Worm (Caenorhabditis elegans) whole organism, young adult: ENCODE data around the gene C06A1.7.
A peak's percentile ranks its signal among the peaks of the same experiment; 100 is the strongest.

Experiments
- B0035.1 ChIP-seq: sonication (generic microtip); optimal IDR thresholded peaks from 2 replicates; lab custom pipeline; 2016; ENCODE audit warnings: missing genetic modification characterization, mild to moderate bottlenecking, missing compliant biosample characterization, missing genotype, missing genetic modification reagents
- B0261.1 ChIP-seq: sonication (generic microtip); optimal IDR thresholded peaks from 2 replicates; lab custom pipeline; 2016; ENCODE audit warnings: mild to moderate bottlenecking, missing genetic modification characterization, moderate library complexity, missing compliant biosample characterization
- B0336.3 ChIP-seq: fragments of 200-800 bp; sonication (Bioruptor generic); IDR thresholded peaks from 2 replicates; pipeline ENCODE4 v1.3.6; 2022; ENCODE audit warnings: missing genetic modification characterization, missing compliant biosample characterization
- F33H1.4 ChIP-seq: fragments of 200-800 bp; sonication (Bioruptor generic); IDR thresholded peaks from 2 replicates; pipeline ENCODE4 v1.3.6; 2022; ENCODE audit warnings: missing genetic modification reagents, missing genetic modification characterization, missing compliant biosample characterization
- F37B4.10 ChIP-seq: fragments of 200-800 bp; sonication (Bioruptor generic); IDR thresholded peaks from 2 replicates; pipeline ENCODE4 v1.3.6; 2022; ENCODE audit warnings: missing genetic modification characterization, missing compliant biosample characterization
- F55B11.4 ChIP-seq: sonication (generic microtip); optimal IDR thresholded peaks from 2 replicates; lab custom pipeline; 2016; ENCODE audit warnings: missing compliant biosample characterization, missing genetic modification characterization, borderline replicate concordance; ENCODE audit not compliant: insufficient read depth
- Y53G8AR.9 ChIP-seq: fragments of 200-800 bp; sonication (Bioruptor generic); conservative IDR thresholded peaks from 2 replicates; pipeline ENCODE4 v1.3.6; 2022; ENCODE audit warnings: missing genetic modification reagents, missing genetic modification characterization, missing compliant biosample characterization
- Y56A3A.18 ChIP-seq: fragments of 200-800 bp; sonication (Bioruptor generic); IDR thresholded peaks from 2 replicates; pipeline ENCODE4 v1.3.6; 2022; ENCODE audit warnings: missing genetic modification reagents, missing genetic modification characterization, missing compliant biosample characterization
- Y67H2A.10 ChIP-seq: fragments of 200-800 bp; sonication (Bioruptor generic); conservative IDR thresholded peaks from 2 replicates; pipeline ENCODE4 v1.3.6; 2022; ENCODE audit warnings: missing genetic modification reagents, missing genetic modification characterization, missing compliant biosample characterization
- Y79H2A.3 ChIP-seq: fragments of 200-800 bp; sonication (Bioruptor generic); conservative IDR thresholded peaks from 2 replicates; pipeline ENCODE4 v1.3.6; 2022; ENCODE audit warnings: missing genetic modification reagents, missing genetic modification characterization, missing compliant biosample characterization
- ama-1 ChIP-seq, 3 experiments: fragments of 150-350 bp in 1 of 3; sonication (generic microtip) in 2 of 3; optimal IDR thresholded peaks; 2 replicates each; lab custom pipeline; 2014 to 2018; ENCODE audit warnings: missing biosample characterization in 2 of 3, missing genetic modification characterization in 2 of 3, missing genetic modification reagents in 2 of 3
- aptf-3 ChIP-seq: fragments of 200-800 bp; sonication (Bioruptor generic); IDR thresholded peaks from 2 replicates; pipeline ENCODE4 v1.3.6; 2022; ENCODE audit warnings: missing genetic modification characterization, missing compliant biosample characterization
- atf-7 ChIP-seq: sonication (generic microtip); optimal IDR thresholded peaks from 2 replicates; lab custom pipeline; 2017; ENCODE audit warnings: mild to moderate bottlenecking, missing genetic modification characterization, missing compliant biosample characterization
- attf-3 ChIP-seq: fragments of 200-800 bp; sonication (Bioruptor generic); conservative IDR thresholded peaks from 2 replicates; pipeline ENCODE4 v1.3.6; 2022; ENCODE audit warnings: missing genetic modification reagents, missing genetic modification characterization, missing compliant biosample characterization
- attf-6 ChIP-seq: fragments of 200-800 bp; sonication (Bioruptor generic); IDR thresholded peaks from 2 replicates; pipeline ENCODE4 v1.3.6; 2022; ENCODE audit warnings: missing genetic modification reagents, missing genetic modification characterization, missing compliant biosample characterization
- ccch-3 ChIP-seq: fragments of 200-800 bp; sonication (Bioruptor generic); optimal IDR thresholded peaks from 2 replicates; lab custom pipeline; 2018; ENCODE audit warnings: mild to moderate bottlenecking, missing genetic modification characterization, missing compliant biosample characterization
- ceh-100 ChIP-seq: fragments of 200-800 bp; sonication (Bioruptor generic); IDR thresholded peaks from 2 replicates; pipeline ENCODE4 v1.3.6; 2022; ENCODE audit warnings: missing genetic modification reagents, missing genetic modification characterization, missing compliant biosample characterization
- ceh-27 ChIP-seq: fragments of 200-800 bp; sonication (Bioruptor generic); optimal IDR thresholded peaks from 2 replicates; lab custom pipeline; 2018; ENCODE audit warnings: mild to moderate bottlenecking, missing genetic modification characterization, moderate library complexity, missing compliant biosample characterization
- chd-7 ChIP-seq: sonication (generic microtip); optimal IDR thresholded peaks from 2 replicates; lab custom pipeline; 2016; ENCODE audit warnings: mild to moderate bottlenecking, missing genetic modification characterization, moderate library complexity, missing compliant biosample characterization
- die-1 ChIP-seq: sonication (generic microtip); optimal IDR thresholded peaks from 2 replicates; lab custom pipeline; 2016; ENCODE audit warnings: missing genotype, mild to moderate bottlenecking, missing genetic modification characterization, missing compliant biosample characterization
- dox-1 ChIP-seq: fragments of 200-800 bp; sonication (Bioruptor generic); IDR thresholded peaks from 2 replicates; pipeline ENCODE4 v1.3.6; 2022; ENCODE audit warnings: missing genetic modification reagents, missing genetic modification characterization, missing compliant biosample characterization
- egl-44 ChIP-seq: fragments of 200-800 bp; sonication (Bioruptor generic); IDR thresholded peaks from 2 replicates; pipeline ENCODE4 v1.3.6; 2022; ENCODE audit warnings: missing genetic modification reagents, missing genetic modification characterization, missing compliant biosample characterization
- egrh-3 ChIP-seq: fragments of 200-800 bp; sonication (Bioruptor generic); IDR thresholded peaks from 2 replicates; pipeline ENCODE4 v1.3.6; 2022; ENCODE audit warnings: missing genetic modification reagents, missing genetic modification characterization, missing compliant biosample characterization
- hmg-1.2 ChIP-seq: fragments of 200-800 bp; sonication (Bioruptor generic); IDR thresholded peaks from 2 replicates; pipeline ENCODE4 v1.3.6; 2022; ENCODE audit warnings: missing genetic modification reagents, missing genetic modification characterization, missing compliant biosample characterization
- hrde-1 ChIP-seq: sonication (generic microtip); optimal IDR thresholded peaks from 2 replicates; lab custom pipeline; 2016; ENCODE audit warnings: missing genetic modification characterization, mild to moderate bottlenecking, missing compliant biosample characterization, moderate library complexity, missing genotype, missing genetic modification reagents, borderline replicate concordance
- hsf-1 ChIP-seq: fragments of 200-800 bp; sonication (Bioruptor generic); IDR thresholded peaks from 2 replicates; pipeline ENCODE4 v1.3.6; 2022; ENCODE audit warnings: missing genetic modification reagents, missing genetic modification characterization, missing compliant biosample characterization
- let-607 ChIP-seq, 2 experiments: fragments of 200-800 bp in 1 of 2; sonication (Bioruptor generic) in 1 of 2; sonication (generic microtip) in 1 of 2; optimal IDR thresholded peaks; 2 replicates each; lab custom pipeline; 2016 to 2018; ENCODE audit warnings: mild to moderate bottlenecking in 2 of 2, missing compliant biosample characterization in 2 of 2, missing genetic modification characterization in 2 of 2, moderate library complexity in 2 of 2, missing genotype in 1 of 2
- lin-35 ChIP-seq, 3 experiments: fragments of 150-350 bp in 2 of 3; sonication (generic microtip) in 1 of 3; optimal IDR thresholded peaks; 2 replicates each; lab custom pipeline; 2014 to 2018; ENCODE audit warnings: missing biosample characterization in 3 of 3, missing genetic modification characterization in 3 of 3, missing genetic modification reagents in 3 of 3
- lin-40 ChIP-seq: sonication (generic microtip); optimal IDR thresholded peaks from 2 replicates; lab custom pipeline; 2016; ENCODE audit warnings: missing genetic modification characterization, mild to moderate bottlenecking, missing compliant biosample characterization, missing genotype, missing genetic modification reagents
- lin-54 ChIP-seq: fragments of 200-800 bp; sonication (Bioruptor generic); optimal IDR thresholded peaks from 2 replicates; lab custom pipeline; 2018; ENCODE audit warnings: mild to moderate bottlenecking, missing genetic modification characterization, missing compliant biosample characterization
- mxl-1 ChIP-seq: sonication (generic microtip); optimal IDR thresholded peaks from 2 replicates; lab custom pipeline; 2016; ENCODE audit warnings: missing genetic modification characterization, missing compliant biosample characterization
- nfyb-1 ChIP-seq: fragments of 200-800 bp; sonication (Bioruptor generic); IDR thresholded peaks from 2 replicates; pipeline ENCODE4 v1.3.6; 2022; ENCODE audit warnings: missing genetic modification reagents, missing genetic modification characterization, missing compliant biosample characterization
- nhr-179 ChIP-seq: sonication (generic microtip); optimal IDR thresholded peaks from 2 replicates; lab custom pipeline; 2016; ENCODE audit warnings: mild to moderate bottlenecking, missing genetic modification characterization, missing compliant biosample characterization
- nhr-80 ChIP-seq: sonication (generic microtip); optimal IDR thresholded peaks from 2 replicates; lab custom pipeline; 2016; ENCODE audit warnings: missing genetic modification characterization, missing compliant biosample characterization
- nhr-90 ChIP-seq: sonication (generic microtip); optimal IDR thresholded peaks from 2 replicates; lab custom pipeline; 2016; ENCODE audit warnings: missing genotype, mild to moderate bottlenecking, missing genetic modification characterization, missing compliant biosample characterization
- pbrm-1 ChIP-seq: fragments of 200-800 bp; sonication (Bioruptor generic); IDR thresholded peaks from 2 replicates; pipeline ENCODE4 v1.3.6; 2022; ENCODE audit warnings: missing genetic modification reagents, missing genetic modification characterization, missing compliant biosample characterization
- repo-1 ChIP-seq: sonication (generic microtip); optimal IDR thresholded peaks from 2 replicates; lab custom pipeline; 2017; ENCODE audit warnings: mild to moderate bottlenecking, missing genetic modification characterization, missing compliant biosample characterization
- snpc-4 ChIP-seq, 5 experiments: fragments of 150-350 bp in 1 of 5; sonication (generic microtip) in 4 of 5; optimal IDR thresholded peaks; 2 replicates each; lab custom pipeline; 2014 to 2018; ENCODE audit warnings: missing genetic modification characterization in 5 of 5, missing biosample characterization in 3 of 5, antibody characterized with exemption in 2 of 5, mild to moderate bottlenecking in 2 of 5, missing compliant biosample characterization in 2 of 5, missing genotype in 2 of 5, moderate library complexity in 2 of 5, missing genetic modification reagents in 1 of 5
- tbp1 ChIP-seq: fragments of 200-800 bp; sonication (Bioruptor generic); optimal IDR thresholded peaks from 2 replicates; lab custom pipeline; 2018; ENCODE audit warnings: mild to moderate bottlenecking, missing genetic modification characterization, missing compliant biosample characterization
- tbx-9 ChIP-seq: sonication (generic microtip); optimal IDR thresholded peaks from 2 replicates; lab custom pipeline; 2016; ENCODE audit warnings: borderline replicate concordance, missing genetic modification characterization, inconsistent platforms, missing compliant biosample characterization
- tlf-1 ChIP-seq: fragments of 200-800 bp; sonication (Bioruptor generic); optimal IDR thresholded peaks from 2 replicates; lab custom pipeline; 2018; ENCODE audit warnings: mild to moderate bottlenecking, missing genetic modification characterization, missing compliant biosample characterization
- zfh-2 ChIP-seq: fragments of 200-800 bp; sonication (Bioruptor generic); conservative IDR thresholded peaks from 2 replicates; pipeline ENCODE4 v1.3.6; 2022; ENCODE audit warnings: missing genetic modification reagents, missing genetic modification characterization, missing compliant biosample characterization
- ztf-28 ChIP-seq: fragments of 200-800 bp; sonication (Bioruptor generic); IDR thresholded peaks from 2 replicates; pipeline ENCODE4 v1.3.6; 2022; ENCODE audit warnings: missing genetic modification reagents, missing genetic modification characterization, missing compliant biosample characterization

The C06A1.7 gene

DNA sequence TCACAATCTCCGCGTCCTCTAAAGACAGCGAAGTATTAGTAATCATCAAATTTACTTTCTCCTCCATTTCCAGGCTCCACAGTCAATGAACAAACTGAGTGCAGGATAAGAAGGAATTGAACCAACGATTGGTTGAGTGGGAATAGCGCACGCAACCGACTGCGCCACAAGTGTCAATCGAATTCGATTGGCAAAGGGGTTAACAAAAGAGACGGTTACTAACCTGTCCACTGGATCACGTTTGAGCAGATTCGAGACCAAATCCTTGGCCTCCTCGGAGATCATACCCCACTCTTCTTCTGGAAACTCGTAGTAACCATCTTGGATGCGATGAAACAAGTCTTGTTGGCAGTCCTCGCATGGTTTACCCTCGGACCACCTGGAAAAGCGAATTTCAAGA, 19.5 kb upstream of the C06A1.7 start (continued):
- no peak for TF ChIP-seq lin-40 (tag; lab: Kevin White, UChicago)
- TF ChIP-seq B0035.1 (tag; lab: Kevin White, UChicago) = peak; percentile 13
- peak; percentile 39; the same call in 1 of the 2 replicates for TF ChIP-seq aptf-3 (GFP tag; lab: Robert Waterston, UW)
- peak; percentile 63 for TF ChIP-seq B0261.1
- no peak for TF ChIP-seq ztf-28 (GFP tag; lab: Robert Waterston, UW)
- TF ChIP-seq F55B11.4 = no peak
- no peak for TF ChIP-seq ccch-3
- TF ChIP-seq Y56A3A.18 (GFP tag; lab: Robert Waterston, UW) = peak; percentile 10; the same call in 1 of the 2 replicates
- peak in 1 of 2 experiments; percentile 2 for TF ChIP-seq let-607 (tag; optimal IDR thresholded peaks at IDR 0.05; lab: Kevin White, UChicago)
- TF ChIP-seq snpc-4 (GFP tag; optimal IDR thresholded peaks at IDR 0.05; lab: Kevin White, UChicago) = peak; percentile 42
- peak in 1 of 4 experiments; percentile 37 for TF ChIP-seq snpc-4 (tag; optimal IDR thresholded peaks at IDR 0.05; lab: Kevin White, UChicago)
- no peak for TF ChIP-seq nhr-179
- peak; percentile 1 for TF ChIP-seq die-1 (tag; lab: Kevin White, UChicago)
- TF ChIP-seq F33H1.4 (GFP tag; lab: Robert Waterston, UW) = 0 out of 2 replicates have a peak, but pooled peaks have one; percentile 7

DNA sequence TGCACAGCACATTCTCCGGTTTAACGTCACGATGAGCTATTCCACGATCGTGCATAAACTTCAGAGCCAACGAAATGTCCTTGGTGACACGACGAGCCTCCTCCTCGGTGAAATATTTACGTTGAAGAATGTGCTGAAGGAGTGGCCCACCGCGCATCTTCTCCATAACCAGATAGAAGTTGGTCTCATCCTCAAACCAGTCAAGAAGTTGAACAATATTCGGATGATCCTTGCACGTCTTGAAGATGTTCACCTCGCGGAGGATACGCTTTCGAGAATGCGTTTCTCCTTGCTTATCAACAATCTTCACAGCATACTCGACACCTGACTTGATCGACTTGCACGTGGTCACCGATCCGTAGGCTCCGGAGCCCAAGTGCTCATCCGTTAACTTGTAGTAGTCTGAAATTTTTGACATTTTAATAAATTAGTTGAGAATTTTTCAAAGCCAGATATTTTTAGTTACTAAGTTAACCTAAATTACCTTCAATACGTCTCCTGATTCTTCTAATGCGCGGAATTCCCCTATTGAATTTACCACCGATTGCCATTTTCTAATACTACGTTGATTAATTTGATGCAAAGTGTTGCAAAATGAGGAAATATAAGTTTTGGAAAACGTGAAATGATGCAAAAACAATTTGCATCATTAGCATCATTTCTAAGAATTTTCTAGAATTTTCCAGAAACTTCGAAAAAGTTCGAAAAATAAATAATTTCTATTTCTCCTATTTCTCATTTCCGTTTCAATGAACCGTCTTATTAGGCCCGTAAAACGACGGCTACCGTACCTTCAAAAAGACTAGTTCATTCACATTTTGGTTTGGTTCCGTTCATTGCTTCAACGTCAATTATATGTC, 18.5 kb upstream of the C06A1.7 start:
- TF ChIP-seq Y67H2A.10 (GFP tag; lab: Robert Waterston, UW) = no peak
- peak; percentile 85 for TF ChIP-seq hsf-1
- peak; percentile 35 for TF ChIP-seq nhr-90 (tag; lab: Kevin White, UChicago)
- 0 out of 2 replicates have a peak, but pooled peaks have one; percentile 8 for TF ChIP-seq Y79H2A.3
- peak; percentile 74 for TF ChIP-seq ama-1 (optimal IDR thresholded peaks at IDR 0.05; lab: Kevin White, UChicago)
- TF ChIP-seq ama-1 (GFP tag; optimal IDR thresholded peaks at IDR 0.05; lab: Kevin White, UChicago) = no peak
- TF ChIP-seq atf-7 (tag; lab: Kevin White, UChicago) = peak; percentile 42
- TF ChIP-seq zfh-2 (GFP tag; lab: Robert Waterston, UW) = peak; percentile 52
- TF ChIP-seq lin-54 (GFP tag; lab: Kevin White, UChicago) = no peak
- peak; percentile 66; the same call in 1 of the 2 replicates for TF ChIP-seq egl-44 (GFP tag; lab: Robert Waterston, UW)
- TF ChIP-seq tlf-1 (GFP tag; lab: Kevin White, UChicago) = peak; percentile 39
- peak; percentile 59; the same call in 1 of the 2 replicates for TF ChIP-seq pbrm-1
- no peak for TF ChIP-seq tbx-9 (tag; lab: Kevin White, UChicago)
- peak; percentile 3; the same call in 1 of the 2 replicates for TF ChIP-seq B0336.3 (GFP tag; lab: Robert Waterston, UW)
- peak; percentile 32; the same call in 1 of the 2 replicates for TF ChIP-seq Y53G8AR.9 (GFP tag; lab: Robert Waterston, UW)
- no peak for TF ChIP-seq ztf-28 (GFP tag; lab: Robert Waterston, UW)
- peak; percentile 73 for TF ChIP-seq repo-1 (tag; lab: Kevin White, UChicago)
- peak in 1 of 3 experiments; percentile 20 for TF ChIP-seq lin-35 (GFP tag; optimal IDR thresholded peaks at IDR 0.05; lab: Kevin White, UChicago)
- TF ChIP-seq egrh-3 = no peak
- no peak for TF ChIP-seq ceh-27 (GFP tag; lab: Kevin White, UChicago)
- TF ChIP-seq hrde-1 (tag; lab: Kevin White, UChicago) = no peak
- TF ChIP-seq chd-7 (tag; lab: Kevin White, UChicago) = peak; percentile 17
- TF ChIP-seq hmg-1.2 = peak; percentile 18; the same call in 1 of the 2 replicates
- no peak for TF ChIP-seq F37B4.10 (GFP tag; lab: Robert Waterston, UW)
- TF ChIP-seq ceh-100 (GFP tag; lab: Robert Waterston, UW) = 0 out of 2 replicates have a peak, but pooled peaks have one; percentile 8
- no peak for TF ChIP-seq mxl-1 (tag; lab: Kevin White, UChicago)
- TF ChIP-seq nfyb-1 (GFP tag; lab: Robert Waterston, UW) = peak; percentile 73
- no peak for TF ChIP-seq tbp1
- no peak for TF ChIP-seq nhr-80
- TF ChIP-seq attf-3 (GFP tag; lab: Robert Waterston, UW) = 0 out of 2 replicates have a peak, but pooled peaks have one; percentile 20
- TF ChIP-seq dox-1 = no peak
- 0 out of 2 replicates have a peak, but pooled peaks have one; percentile 26 for TF ChIP-seq attf-6
